Fruit fly (Drosophila melanogaster): ENCODE data around the gene CG33673.

Gene CG33673

dm6 chr2L:1970312-1970929, 23.9 kb upstream of the CG33673 start, which contains the start of gene erm (continued):
- TF ChIP-seq Trl (optimal IDR thresholded peaks at IDR 0.05) (peak; percentile 27 to 76), Trl (GFP tag; optimal IDR thresholded peaks at IDR 0.05) (peak; percentile 57), CG30020 (tag; optimal IDR thresholded peaks at IDR 0.05) (no peak), CG11695 (GFP tag; IDR thresholded peaks at IDR 0.05) (no peak), CG6175 (GFP tag; IDR thresholded peaks at IDR 0.05) (no peak), pros (GFP tag; optimal IDR thresholded peaks at IDR 0.05) (peak; percentile 43), Gug (GFP tag; IDR thresholded peaks at IDR 0.05) (no peak), ci (GFP tag; IDR thresholded peaks at IDR 0.05) (0 out of 3 replicates have a peak, but pooled peaks have one; percentile 16), CG2129 (GFP tag; IDR thresholded peaks at IDR 0.05; ENCODE audit: partially characterized antibody) (no peak), cg (GFP tag; optimal IDR thresholded peaks at IDR 0.05) (peak; percentile 92), CG14014 (GFP tag; IDR thresholded peaks at IDR 0.05) (no peak), MTF-1 (GFP tag; optimal IDR thresholded peaks at IDR 0.05; ENCODE audit: borderline replicate concordance) (peak; percentile 74), aop (GFP tag; IDR thresholded peaks at IDR 0.05) (no peak), CG42726 (GFP tag; IDR thresholded peaks at IDR 0.05; ENCODE audit: partially characterized antibody) (no peak), Asciz (GFP tag; optimal IDR thresholded peaks at IDR 0.05) (no peak), CG13894 (tag; optimal IDR thresholded peaks at IDR 0.05) (no peak), CG17568 (GFP tag; optimal IDR thresholded peaks at IDR 0.05) (no peak), sr (GFP tag; IDR thresholded peaks at IDR 0.05) (peak; percentile 60; the same call in 2 of the 3 replicates), CG16815 (GFP tag; optimal IDR thresholded peaks at IDR 0.05) (no peak), Stat92E (GFP tag; optimal IDR thresholded peaks at IDR 0.05) (no peak), Opbp (GFP tag; IDR thresholded peaks at IDR 0.05; ENCODE audit: partially characterized antibody) (0 out of 3 replicates have a peak, but pooled peaks have one; percentile 38), sens (GFP tag) (peak; percentile 76), CG11696 (GFP tag; IDR thresholded peaks at IDR 0.05) (no peak), CG31441 (GFP tag; IDR thresholded peaks at IDR 0.05) (no peak), gcm (GFP tag; optimal IDR thresholded peaks at IDR 0.05) (peak; percentile 43), Med (GFP tag) (peak; percentile 73), Drgx (GFP tag; IDR thresholded peaks at IDR 0.05) (no peak), CG10321 (GFP tag; IDR thresholded peaks at IDR 0.05) (peak; percentile 94), CG6791 (GFP tag; IDR thresholded peaks at IDR 0.05; ENCODE audit: partially characterized antibody) (0 out of 3 replicates have a peak, but pooled peaks have one; percentile 5), repo (GFP tag; optimal IDR thresholded peaks at IDR 0.05) (no peak), Atf6 (GFP tag; IDR thresholded peaks at IDR 0.05) (no peak), CG7928 (GFP tag; optimal IDR thresholded peaks at IDR 0.05) (no peak), CG16813 (GFP tag; IDR thresholded peaks at IDR 0.05; ENCODE audit: partially characterized antibody) (no peak), fu2 (GFP tag; optimal IDR thresholded peaks at IDR 0.05) (no peak), nau (GFP tag; optimal IDR thresholded peaks at IDR 0.05) (no peak), CG4360 (GFP tag; IDR thresholded peaks at IDR 0.05) (peak; percentile 98), lab (GFP tag; optimal IDR thresholded peaks at IDR 0.05) (no peak), Sox100B (GFP tag; optimal IDR thresholded peaks at IDR 0.05) (no peak), Aef1 (GFP tag; IDR thresholded peaks at IDR 0.05) (peak; percentile 75), otp (GFP tag; IDR thresholded peaks at IDR 0.05) (0 out of 3 replicates have a peak, but pooled peaks have one; percentile 5), CoRest (tag; optimal IDR thresholded peaks at IDR 0.05) (peak; percentile 63), Mrtf (GFP tag; IDR thresholded peaks at IDR 0.05) (no peak), kni (GFP tag; optimal IDR thresholded peaks at IDR 0.05) (peak; percentile 37), Doc2 (GFP tag; IDR thresholded peaks at IDR 0.05) (no peak), Lim3 (GFP tag; IDR thresholded peaks at IDR 0.05) (no peak), nerfin-2 (GFP tag; IDR thresholded peaks at IDR 0.05; ENCODE audit: partially characterized antibody) (peak; percentile 31; the same call in 1 of the 2 replicates), gsb-n (tag; optimal IDR thresholded peaks at IDR 0.05) (peak; percentile 76), CG30403 (GFP tag; optimal IDR thresholded peaks at IDR 0.05) (no peak), CG12744 (GFP tag; optimal IDR thresholded peaks at IDR 0.05) (no peak), CG7987 (GFP tag; optimal IDR thresholded peaks at IDR 0.05) (no peak)
